Worm (Caenorhabditis elegans): ENCODE results near the gene ora-1.

- no peak for TF ChIP-seq ahr-1 (tag; optimal IDR thresholded peaks at IDR 0.05)
- no peak for TF ChIP-seq hlh-15 (tag; optimal IDR thresholded peaks at IDR 0.05)
- no peak for TF ChIP-seq K02D7.2 (tag; optimal IDR thresholded peaks at IDR 0.05)
- TF ChIP-seq elt-2 (tag; optimal IDR thresholded peaks at IDR 0.05), result no peak
- no peak for TF ChIP-seq unc-86 (tag; optimal IDR thresholded peaks at IDR 0.05)
- no peak for TF ChIP-seq lin-11 (tag; optimal IDR thresholded peaks at IDR 0.05)
- no peak for TF ChIP-seq ceh-30 (tag; optimal IDR thresholded peaks at IDR 0.05)
- no peak for TF ChIP-seq ceh-31 (tag; optimal IDR thresholded peaks at IDR 0.05)
- no peak for TF ChIP-seq C08G9.2 (tag; optimal IDR thresholded peaks at IDR 0.05)
- no peak for TF ChIP-seq pat-9 (tag; optimal IDR thresholded peaks at IDR 0.05)
- no peak for TF ChIP-seq pha-4 (tag; optimal IDR thresholded peaks at IDR 0.05)
- TF ChIP-seq ama-1 (optimal IDR thresholded peaks at IDR 0.05), result no peak
- no peak for TF ChIP-seq hlh-6 (tag; optimal IDR thresholded peaks at IDR 0.05)
Measured at ce11 chrIV:7958092-7958491, 19.6 kb upstream of the ora-1 start.
